Fruit fly (Drosophila melanogaster) whole organism, embryonic: Measurements from ENCODE around the gene Rpp14a.

Experiments
- Aef1 ChIP-seq: fragments of 200-800 bp; sonication (Bioruptor generic); IDR thresholded peaks from 3 replicates; pipeline ENCODE4 v1.3.6; 2022; ENCODE audit warnings: missing biosample characterization, missing genetic modification characterization
- CG11456 ChIP-seq: fragments of 200-800 bp; sonication (Bioruptor generic); IDR thresholded peaks from 3 replicates; pipeline ENCODE4 v1.3.6; 2022; ENCODE audit warnings: missing biosample characterization, missing genetic modification characterization
- CG11723 ChIP-seq: fragments of 200-800 bp; sonication (Bioruptor generic); optimal IDR thresholded peaks from 2 replicates; lab custom pipeline; 2017; ENCODE audit warnings: missing biosample characterization, mild to moderate bottlenecking, missing genetic modification characterization
- CG12071 ChIP-seq: fragments of 200-800 bp; sonication (Bioruptor generic); optimal IDR thresholded peaks from 3 replicates; lab custom pipeline; 2018; ENCODE audit warnings: missing biosample characterization, mild to moderate bottlenecking, missing genetic modification characterization
- CG14710 ChIP-seq: fragments of 200-800 bp; sonication (Bioruptor generic); optimal IDR thresholded peaks from 3 replicates; lab custom pipeline; 2019; ENCODE audit warnings: missing biosample characterization, mild to moderate bottlenecking, missing genetic modification characterization, moderate library complexity
- CG17912 ChIP-seq: fragments of 200-800 bp; sonication (Bioruptor generic); optimal IDR thresholded peaks from 2 replicates; lab custom pipeline; 2018; ENCODE audit warnings: missing biosample characterization, mild to moderate bottlenecking, missing genetic modification characterization
- CG18599 ChIP-seq: fragments of 200-800 bp; sonication (Bioruptor generic); optimal IDR thresholded peaks from 3 replicates; lab custom pipeline; 2017; ENCODE audit warnings: missing biosample characterization, missing genetic modification characterization, mild to moderate bottlenecking, moderate library complexity, missing genetic modification reagents
- CG2875 ChIP-seq: fragments of 200-800 bp; sonication (Bioruptor generic); optimal IDR thresholded peaks from 2 replicates; lab custom pipeline; 2017; ENCODE audit warnings: missing biosample characterization, mild to moderate bottlenecking, missing genetic modification characterization, missing genetic modification reagents
- CG32532 ChIP-seq: fragments of 200-800 bp; sonication (Bioruptor generic); IDR thresholded peaks from 2 replicates; pipeline ENCODE4 v1.3.6; 2022; ENCODE audit warnings: missing biosample characterization, missing genetic modification characterization
- CG33557 ChIP-seq: fragments of 200-800 bp; sonication (Bioruptor generic); optimal IDR thresholded peaks from 2 replicates; lab custom pipeline; 2019; ENCODE audit warnings: missing biosample characterization, mild to moderate bottlenecking, missing genetic modification characterization, moderate library complexity
- CG34224 ChIP-seq: fragments of 200-800 bp; sonication (Bioruptor generic); IDR thresholded peaks from 3 replicates; pipeline ENCODE4 v1.3.6; 2022; ENCODE audit warnings: missing biosample characterization, missing genetic modification characterization; ENCODE audit not compliant: partially characterized antibody
- CG3847 ChIP-seq: fragments of 200-800 bp; sonication (Bioruptor generic); IDR thresholded peaks from 2 replicates; pipeline ENCODE4 v1.3.6; 2022; ENCODE audit warnings: missing biosample characterization, missing genetic modification characterization
- CG42726 ChIP-seq: fragments of 200-800 bp; sonication (Bioruptor generic); IDR thresholded peaks from 2 replicates; pipeline ENCODE4 v1.3.6; 2022; ENCODE audit warnings: missing biosample characterization, missing genetic modification characterization; ENCODE audit not compliant: partially characterized antibody
- CG4424 ChIP-seq: fragments of 200-800 bp; sonication (Bioruptor generic); optimal IDR thresholded peaks from 3 replicates; lab custom pipeline; 2016; ENCODE audit warnings: missing biosample characterization, missing genetic modification characterization
- CG4617 ChIP-seq: fragments of 200-800 bp; sonication (Bioruptor generic); optimal IDR thresholded peaks from 3 replicates; lab custom pipeline; 2016; ENCODE audit warnings: missing biosample characterization, missing genetic modification characterization, borderline replicate concordance
- CG4730 ChIP-seq: fragments of 200-800 bp; sonication (Bioruptor generic); IDR thresholded peaks from 2 replicates; pipeline ENCODE4 v1.3.6; 2022; ENCODE audit warnings: missing biosample characterization, missing genetic modification characterization
- CG6689 ChIP-seq: fragments of 200-800 bp; sonication (Bioruptor generic); IDR thresholded peaks from 2 replicates; pipeline ENCODE4 v1.3.6; 2022; ENCODE audit warnings: missing biosample characterization, missing genetic modification characterization
- CG8281 ChIP-seq: fragments of 200-800 bp; sonication (Bioruptor generic); optimal IDR thresholded peaks from 2 replicates; lab custom pipeline; 2018; ENCODE audit warnings: missing biosample characterization, mild to moderate bottlenecking, missing genetic modification characterization, moderate library complexity
- CG8290 ChIP-seq, 3 experiments: fragments of 200-800 bp; sonication (Bioruptor generic); optimal IDR thresholded peaks; 2 replicates each; lab custom pipeline; 2016 to 2019; ENCODE audit warnings: missing biosample characterization in 3 of 3, missing genetic modification characterization in 3 of 3, mild to moderate bottlenecking in 2 of 3, moderate library complexity in 1 of 3
- CG9609 ChIP-seq: fragments of 200-800 bp; sonication (Bioruptor generic); optimal IDR thresholded peaks from 3 replicates; lab custom pipeline; 2016; ENCODE audit warnings: missing biosample characterization, missing genetic modification characterization
- CTCF ChIP-seq: fragments of 200-800 bp; sonication (Bioruptor generic); optimal IDR thresholded peaks from 2 replicates; lab custom pipeline; 2017; ENCODE audit warnings: missing biosample characterization, mild to moderate bottlenecking, missing genetic modification characterization, moderate library complexity
- CoRest ChIP-seq: fragments of 200-800 bp; sonication (Bioruptor generic); optimal IDR thresholded peaks from 3 replicates; lab custom pipeline; 2018; ENCODE audit warnings: missing biosample characterization, mild to moderate bottlenecking, missing genetic modification characterization, moderate library complexity
- Dek ChIP-seq: fragments of 200-800 bp; sonication (Bioruptor generic); optimal IDR thresholded peaks from 3 replicates; lab custom pipeline; 2019; ENCODE audit warnings: missing biosample characterization, mild to moderate bottlenecking, missing genetic modification characterization, moderate library complexity
- Dll ChIP-seq: fragments of 200-800 bp; sonication (Bioruptor generic); IDR thresholded peaks from 4 replicates; pipeline ENCODE4 v1.3.6; 2022; ENCODE audit warnings: missing biosample characterization, missing genetic modification characterization; ENCODE audit not compliant: partially characterized antibody
- Drgx ChIP-seq: fragments of 200-800 bp; sonication (Bioruptor generic); IDR thresholded peaks from 2 replicates; pipeline ENCODE4 v1.3.6; 2022; ENCODE audit warnings: missing biosample characterization, missing genetic modification characterization
- Gsc ChIP-seq: fragments of 200-800 bp; sonication (Bioruptor generic); IDR thresholded peaks from 2 replicates; pipeline ENCODE4 v1.3.6; 2022; ENCODE audit warnings: missing biosample characterization, missing genetic modification characterization
- HLH3B ChIP-seq: fragments of 200-800 bp; sonication (Bioruptor generic); IDR thresholded peaks from 2 replicates; pipeline ENCODE4 v1.3.6; 2022; ENCODE audit warnings: missing biosample characterization, missing genetic modification characterization
- HLH4C ChIP-seq: fragments of 200-800 bp; sonication (Bioruptor generic); IDR thresholded peaks from 3 replicates; pipeline ENCODE4 v1.3.6; 2022; ENCODE audit warnings: missing biosample characterization, missing genetic modification characterization; ENCODE audit not compliant: partially characterized antibody
- Jarid2 ChIP-seq: fragments of 200-800 bp; sonication (Bioruptor generic); optimal IDR thresholded peaks from 3 replicates; lab custom pipeline; 2017; ENCODE audit warnings: mild to moderate bottlenecking, missing biosample characterization, missing genetic modification reagents, missing genetic modification characterization
- Myb ChIP-seq: fragments of 200-800 bp; sonication (Bioruptor generic); optimal IDR thresholded peaks from 2 replicates; lab custom pipeline; 2016; ENCODE audit warnings: missing biosample characterization, missing genetic modification characterization
- Nf-YB ChIP-seq: fragments of 200-800 bp; sonication (Bioruptor generic); optimal IDR thresholded peaks from 3 replicates; lab custom pipeline; 2019; ENCODE audit warnings: missing biosample characterization, mild to moderate bottlenecking, missing genetic modification characterization, moderate library complexity
- Ravus ChIP-seq: fragments of 200-800 bp; sonication (Bioruptor generic); IDR thresholded peaks from 2 replicates; pipeline ENCODE4 v1.3.6; 2022; ENCODE audit warnings: missing biosample characterization, missing genetic modification characterization
- Sox102F ChIP-seq: fragments of 200-800 bp; sonication (Bioruptor generic); optimal IDR thresholded peaks from 2 replicates; lab custom pipeline; 2018; ENCODE audit warnings: missing biosample characterization, mild to moderate bottlenecking, missing genetic modification characterization, moderate library complexity
- Trl ChIP-seq, 3 experiments: fragments of >200 bp in 2 of 3; fragments of 200-800 bp in 1 of 3; sonication (Bioruptor generic) in 1 of 3; optimal IDR thresholded peaks; 2 replicates in 1 of 3; 3 replicates in 2 of 3; lab custom pipeline; 2016 to 2017; ENCODE audit warnings: missing biosample characterization in 1 of 3, missing genetic modification characterization in 1 of 3
- abd-A ChIP-seq: fragments of 200-800 bp; sonication (Bioruptor generic); optimal IDR thresholded peaks from 3 replicates; lab custom pipeline; 2019; ENCODE audit warnings: missing biosample characterization, mild to moderate bottlenecking, missing genetic modification characterization, moderate library complexity
- ash1 ChIP-seq: fragments of 200-800 bp; sonication (Bioruptor generic); optimal IDR thresholded peaks from 2 replicates; lab custom pipeline; 2018; ENCODE audit warnings: missing biosample characterization, mild to moderate bottlenecking, missing genetic modification characterization
- az2 ChIP-seq: fragments of 200-800 bp; sonication (Bioruptor generic); optimal IDR thresholded peaks from 3 replicates; lab custom pipeline; 2016; ENCODE audit warnings: missing biosample characterization, missing genetic modification characterization
- bbx ChIP-seq: fragments of 200-800 bp; sonication (Bioruptor generic); IDR thresholded peaks from 2 replicates; pipeline ENCODE4 v1.3.6; 2022; ENCODE audit warnings: missing biosample characterization, missing genetic modification characterization; ENCODE audit not compliant: partially characterized antibody
- dm ChIP-seq: fragments of 200-800 bp; sonication (Bioruptor generic); optimal IDR thresholded peaks from 3 replicates; lab custom pipeline; 2016; ENCODE audit warnings: missing biosample characterization, missing genetic modification characterization
- jumu ChIP-seq: fragments of 200-800 bp; sonication (Bioruptor generic); optimal IDR thresholded peaks from 3 replicates; lab custom pipeline; 2016; ENCODE audit warnings: missing biosample characterization, missing genetic modification characterization
- knrl ChIP-seq: fragments of 200-800 bp; sonication (Bioruptor generic); IDR thresholded peaks from 3 replicates; pipeline ENCODE4 v1.3.6; 2022; ENCODE audit warnings: missing biosample characterization, missing genetic modification characterization; ENCODE audit not compliant: partially characterized antibody
- pan ChIP-seq, 4 experiments: fragments of >200 bp in 3 of 4; fragments of 200-800 bp in 1 of 4; sonication (Bioruptor generic) in 1 of 4; optimal IDR thresholded peaks in 3 of 4; IDR thresholded peaks in 1 of 4; 2 replicates each; pipeline versions ENCODE4 v1.3.6 to Lab custom; 2017 to 2022; ENCODE audit warnings: missing biosample characterization in 2 of 4, missing genetic modification characterization in 2 of 4, mixed read lengths in 1 of 4
- psq ChIP-seq: fragments of 200-800 bp; sonication (Bioruptor generic); optimal IDR thresholded peaks from 2 replicates; lab custom pipeline; 2017; ENCODE audit warnings: missing biosample characterization, missing genetic modification characterization
- ro ChIP-seq: fragments of 200-800 bp; sonication (Bioruptor generic); IDR thresholded peaks from 2 replicates; pipeline ENCODE4 v1.3.6; 2022; ENCODE audit warnings: missing biosample characterization, missing genetic modification characterization
- run ChIP-seq: fragments of 200-800 bp; sonication (Bioruptor generic); optimal IDR thresholded peaks from 3 replicates; lab custom pipeline; 2018; ENCODE audit warnings: missing biosample characterization, mild to moderate bottlenecking, missing genetic modification characterization
- sc ChIP-seq, 3 experiments: fragments of >200 bp in 2 of 3; fragments of 200-800 bp in 1 of 3; sonication (Bioruptor generic) in 1 of 3; optimal IDR thresholded peaks; 2 replicates in 2 of 3; 3 replicates in 1 of 3; lab custom pipeline; 2017; ENCODE audit warnings: mild to moderate bottlenecking in 1 of 3, missing biosample characterization in 1 of 3, missing genetic modification characterization in 1 of 3, missing genetic modification reagents in 1 of 3
- stc ChIP-seq: fragments of 200-800 bp; sonication (Bioruptor generic); IDR thresholded peaks from 2 replicates; pipeline ENCODE4 v1.3.6; 2022; ENCODE audit warnings: missing biosample characterization, missing genetic modification characterization
- stwl ChIP-seq: fragments of 200-800 bp; sonication (Bioruptor generic); optimal IDR thresholded peaks from 3 replicates; lab custom pipeline; 2018; ENCODE audit warnings: missing biosample characterization, mild to moderate bottlenecking, missing genetic modification characterization, moderate library complexity
- tap ChIP-seq: fragments of 200-800 bp; optimal IDR thresholded peaks from 3 replicates; lab custom pipeline; 2019; ENCODE audit warnings: missing biosample characterization, mild to moderate bottlenecking, missing genetic modification characterization, moderate library complexity

Gene Rpp14a

DNA sequence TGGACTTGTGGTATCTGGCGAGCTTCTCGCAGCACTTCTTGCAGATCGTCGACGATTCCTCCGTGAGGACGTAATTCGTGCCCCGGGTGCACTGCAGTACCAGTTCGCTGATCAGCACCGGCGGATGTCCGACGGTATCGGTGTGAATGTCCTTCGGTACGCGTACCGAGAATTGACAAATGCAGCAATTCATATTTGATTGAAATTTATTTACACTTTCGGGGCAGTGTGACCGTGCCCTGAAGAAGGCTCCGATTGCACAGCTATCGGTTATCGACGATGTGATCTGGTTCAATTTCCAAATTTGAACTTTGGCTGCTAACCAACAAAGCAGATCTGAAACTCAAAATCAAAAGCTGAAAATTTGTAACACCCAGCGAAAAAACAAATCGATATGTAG is 20.1 kb upstream of the Rpp14a start, which contains the start of gene ZIPIC (continued):
- TF ChIP-seq Jarid2 (GFP tag; lab: Kevin White, UChicago) = no peak
- TF ChIP-seq HLH3B (GFP tag; lab: Robert Waterston, UW) = no peak
- no peak for TF ChIP-seq CG17912 (GFP tag; lab: Kevin White, UChicago)
- TF ChIP-seq ash1 (GFP tag; lab: Kevin White, UChicago) = no peak
- TF ChIP-seq sc (optimal IDR thresholded peaks at IDR 0.05; lab: Kevin White, UChicago) = no peak
- TF ChIP-seq sc (GFP tag; optimal IDR thresholded peaks at IDR 0.05; lab: Kevin White, UChicago) = no peak
- no peak for TF ChIP-seq CG18599 (GFP tag; lab: Kevin White, UChicago)
- no peak for TF ChIP-seq Ravus (GFP tag; lab: Robert Waterston, UW)
- no peak for TF ChIP-seq CoRest (tag; lab: Kevin White, UChicago)
- no peak for TF ChIP-seq CG4424 (GFP tag; lab: Kevin White, UChicago)
- peak; percentile 69 for TF ChIP-seq CG34224
- TF ChIP-seq CTCF = no peak
- TF ChIP-seq jumu = no peak
- TF ChIP-seq CG8281 (tag; lab: Kevin White, UChicago) = no peak
- TF ChIP-seq abd-A = no peak
- no peak for TF ChIP-seq az2 (GFP tag; lab: Kevin White, UChicago)
- TF ChIP-seq CG2875 (GFP tag; lab: Kevin White, UChicago) = no peak
- TF ChIP-seq dm (GFP tag; lab: Kevin White, UChicago) = no peak
- no peak for TF ChIP-seq tap (tag; lab: Kevin White, UChicago)
- TF ChIP-seq HLH4C (GFP tag; lab: Robert Waterston, UW) = peak; percentile 74
- no peak for TF ChIP-seq CG14710
- TF ChIP-seq CG11456 (GFP tag; lab: Robert Waterston, UW) = no peak
- TF ChIP-seq CG3847 = 0 out of 2 replicates have a peak, but pooled peaks have one; percentile 20
- peak; percentile 36; the same call in 1 of the 3 replicates for TF ChIP-seq knrl
- TF ChIP-seq Myb = peak; percentile 84
- TF ChIP-seq CG32532 = no peak
- no peak for TF ChIP-seq Sox102F (GFP tag; lab: Kevin White, UChicago)
- no peak for TF ChIP-seq Dek (tag; lab: Kevin White, UChicago)
- no peak for TF ChIP-seq Gsc (GFP tag; lab: Robert Waterston, UW)
- TF ChIP-seq Nf-YB (GFP tag; lab: Kevin White, UChicago) = no peak
- TF ChIP-seq run (tag; lab: Kevin White, UChicago) = no peak
- no peak for TF ChIP-seq CG12071 (GFP tag; lab: Kevin White, UChicago)
- no peak for TF ChIP-seq ro (GFP tag; lab: Robert Waterston, UW)
- TF ChIP-seq CG4617 (GFP tag; lab: Kevin White, UChicago) = peak; percentile 84
- TF ChIP-seq pan (optimal IDR thresholded peaks at IDR 0.05; lab: Kevin White, UChicago) = no peak
- no peak for TF ChIP-seq pan (GFP tag; optimal IDR thresholded peaks at IDR 0.05 in 1 of 2, IDR thresholded peaks at IDR 0.05 in 1 of 2)
- no peak for TF ChIP-seq CG9609 (GFP tag; lab: Kevin White, UChicago)
- TF ChIP-seq bbx = peak; percentile 52
- TF ChIP-seq CG33557 (GFP tag; lab: Kevin White, UChicago) = no peak
- no peak for TF ChIP-seq CG8290 (GFP tag; optimal IDR thresholded peaks at IDR 0.05; lab: Kevin White, UChicago)
- TF ChIP-seq CG8290 (tag; optimal IDR thresholded peaks at IDR 0.05; lab: Kevin White, UChicago) = no peak
- no peak for TF ChIP-seq CG11723 (GFP tag; lab: Kevin White, UChicago)
- no peak for TF ChIP-seq CG4730 (GFP tag; lab: Robert Waterston, UW)
- no peak for TF ChIP-seq Drgx
- no peak; the same call in 1 of the 2 replicates for TF ChIP-seq CG42726 (GFP tag; lab: Robert Waterston, UW)
- no peak for TF ChIP-seq Trl (optimal IDR thresholded peaks at IDR 0.05; lab: Kevin White, UChicago)
- no peak for TF ChIP-seq Trl (GFP tag; optimal IDR thresholded peaks at IDR 0.05; lab: Kevin White, UChicago)
- no peak for TF ChIP-seq stc
- no peak for TF ChIP-seq Aef1 (GFP tag; lab: Robert Waterston, UW)
- peak; percentile 65 for TF ChIP-seq stwl (tag; lab: Kevin White, UChicago)
- TF ChIP-seq psq = no peak
- peak; percentile 53; the same call in 1 of the 4 replicates for TF ChIP-seq Dll (GFP tag; lab: Robert Waterston, UW)
- no peak for TF ChIP-seq CG6689 (GFP tag; lab: Robert Waterston, UW)
